Fruit fly (Drosophila melanogaster): ENCODE measurements around the gene CG31091.

Gene CG31091

DNA sequence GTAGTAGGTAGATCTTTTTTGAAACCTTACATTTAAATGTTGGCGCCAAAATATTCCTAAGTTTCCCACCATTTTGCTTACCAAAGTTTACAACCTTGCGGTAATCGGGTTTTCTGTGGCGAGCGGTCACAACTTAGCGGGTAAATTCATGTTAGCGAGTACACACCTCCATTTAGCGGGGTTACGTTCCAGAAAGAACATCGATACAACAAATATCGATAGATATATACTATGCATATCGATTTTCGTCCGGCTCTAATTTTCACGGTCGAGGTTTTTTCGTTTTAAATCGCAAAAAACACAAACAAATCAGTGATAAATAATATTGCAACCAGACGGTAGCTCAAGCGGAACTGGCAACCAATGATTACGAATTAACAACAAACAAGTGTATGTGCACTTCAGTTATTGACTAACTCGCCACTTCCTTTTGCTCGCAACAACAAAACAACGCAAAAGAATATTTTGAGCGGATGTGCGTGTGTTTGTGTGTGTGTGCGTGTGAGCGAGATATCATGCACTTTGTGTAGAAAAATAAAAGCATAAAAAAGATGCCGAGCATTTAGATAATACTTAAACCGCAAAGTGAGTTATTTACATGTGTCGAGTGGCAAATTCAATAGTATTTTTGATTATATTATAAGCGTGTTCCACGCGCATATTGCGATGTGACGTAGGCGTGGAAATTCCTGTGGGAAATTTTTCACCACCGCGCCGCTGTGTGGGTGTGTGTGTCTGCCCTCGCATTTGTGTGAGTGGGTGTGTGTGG is 11.2 kb upstream of the CG31091 start, which contains the start of gene Lnk (continued):
- no peak; the same call in 2 of the 3 replicates for TF ChIP-seq zen2 (GFP tag; IDR thresholded peaks at IDR 0.05; ENCODE audit: partially characterized antibody)
- no peak for TF ChIP-seq lbe (GFP tag; optimal IDR thresholded peaks at IDR 0.05)
- TF ChIP-seq Poxn (GFP tag; IDR thresholded peaks at IDR 0.05), result no peak
- peak; percentile 51 for TF ChIP-seq nmo (GFP tag; optimal IDR thresholded peaks at IDR 0.05)
- TF ChIP-seq Nf-YC (tag; optimal IDR thresholded peaks at IDR 0.05), result peak; percentile 23
- TF ChIP-seq knrl (GFP tag; IDR thresholded peaks at IDR 0.05; ENCODE audit: partially characterized antibody), result peak; percentile 88
- no peak for TF ChIP-seq CG12744 (GFP tag; optimal IDR thresholded peaks at IDR 0.05)
- TF ChIP-seq schlank (tag; optimal IDR thresholded peaks at IDR 0.05), result no peak
- TF ChIP-seq B-H2 (GFP tag; optimal IDR thresholded peaks at IDR 0.05), result peak; percentile 47
- TF ChIP-seq HmgZ (tag; optimal IDR thresholded peaks at IDR 0.05), result peak; percentile 84
- TF ChIP-seq ci (GFP tag; IDR thresholded peaks at IDR 0.05), result peak; percentile 61; the same call in 2 of the 3 replicates
- peak; percentile 88 for TF ChIP-seq ato (GFP tag; IDR thresholded peaks at IDR 0.05; ENCODE audit: partially characterized antibody)
- TF ChIP-seq CG7357 (GFP tag; IDR thresholded peaks at IDR 0.05), result no peak
- TF ChIP-seq dpn (GFP tag; optimal IDR thresholded peaks at IDR 0.05), result peak; percentile 10 to 33
- TF ChIP-seq slou (GFP tag; optimal IDR thresholded peaks at IDR 0.05), result no peak
- no peak for TF ChIP-seq sima (GFP tag; optimal IDR thresholded peaks at IDR 0.05)
- TF ChIP-seq trh (GFP tag; optimal IDR thresholded peaks at IDR 0.05), result peak; percentile 17
- TF ChIP-seq odd (GFP tag; optimal IDR thresholded peaks at IDR 0.05), result peak; percentile 39
- peak; percentile 98 for TF ChIP-seq cg (GFP tag; optimal IDR thresholded peaks at IDR 0.05)
- no peak for TF ChIP-seq sim (GFP tag; IDR thresholded peaks at IDR 0.05)
- no peak for TF ChIP-seq CG17568 (GFP tag; optimal IDR thresholded peaks at IDR 0.05)
- no peak for TF ChIP-seq ro (GFP tag; IDR thresholded peaks at IDR 0.05)
- no peak for TF ChIP-seq bcd (GFP tag; optimal IDR thresholded peaks at IDR 0.05)
- no peak for TF ChIP-seq MTF-1 (GFP tag; optimal IDR thresholded peaks at IDR 0.05; ENCODE audit: borderline replicate concordance)
- TF ChIP-seq Fer1 (GFP tag; optimal IDR thresholded peaks at IDR 0.05), result peak; percentile 42
- no peak for TF ChIP-seq Tbp (GFP tag; optimal IDR thresholded peaks at IDR 0.05)
- TF ChIP-seq Dip3 (GFP tag; optimal IDR thresholded peaks at IDR 0.05), result no peak
- no peak for TF ChIP-seq CG9876 (GFP tag; optimal IDR thresholded peaks at IDR 0.05)
- TF ChIP-seq CTCF (GFP tag; optimal IDR thresholded peaks at IDR 0.05), result peak; percentile 88
- peak; percentile 38 for TF ChIP-seq CG31365 (tag; optimal IDR thresholded peaks at IDR 0.05)
- TF ChIP-seq H2.0 (GFP tag; IDR thresholded peaks at IDR 0.05), result no peak; the same call in 1 of the 2 replicates
- TF ChIP-seq CG17359 (tag; optimal IDR thresholded peaks at IDR 0.05), result peak; percentile 3
- peak; percentile 43 for TF ChIP-seq nau (GFP tag; optimal IDR thresholded peaks at IDR 0.05)
- TF ChIP-seq CG1647 (GFP tag; optimal IDR thresholded peaks at IDR 0.05), result peak; percentile 2
- TF ChIP-seq Hmr (GFP tag; optimal IDR thresholded peaks at IDR 0.05), result peak; percentile 61
- no peak for TF ChIP-seq dimm (GFP tag; IDR thresholded peaks at IDR 0.05)
- no peak for TF ChIP-seq CG31441 (GFP tag; IDR thresholded peaks at IDR 0.05)
- TF ChIP-seq CG17361 (GFP tag; IDR thresholded peaks at IDR 0.05), result peak; percentile 28; the same call in 2 of the 3 replicates
- TF ChIP-seq CG3065 (GFP tag; optimal IDR thresholded peaks at IDR 0.05), result no peak
- TF ChIP-seq pho (GFP tag; optimal IDR thresholded peaks at IDR 0.05), result peak; percentile 26
- TF ChIP-seq fu2 (GFP tag; optimal IDR thresholded peaks at IDR 0.05), result peak; percentile 15
- peak; percentile 35 for TF ChIP-seq NC2β (GFP tag; optimal IDR thresholded peaks at IDR 0.05)
- TF ChIP-seq gsb-n (tag; optimal IDR thresholded peaks at IDR 0.05), result peak; percentile 64
- TF ChIP-seq CG15601 (tag; optimal IDR thresholded peaks at IDR 0.05), result peak; percentile 33
- TF ChIP-seq slbo (GFP tag; IDR thresholded peaks at IDR 0.05), result peak; percentile 21; the same call in 1 of the 2 replicates
- no peak for TF ChIP-seq Ada2b (GFP tag; IDR thresholded peaks at IDR 0.05)
- no peak for TF ChIP-seq gem (tag; optimal IDR thresholded peaks at IDR 0.05)
- no peak for TF ChIP-seq Dfd (GFP tag; optimal IDR thresholded peaks at IDR 0.05)
- TF ChIP-seq CG6854 (GFP tag; optimal IDR thresholded peaks at IDR 0.05), result peak; percentile 18
- TF ChIP-seq CG14014 (GFP tag; IDR thresholded peaks at IDR 0.05), result 0 out of 2 replicates have a peak, but pooled peaks have one; percentile 21
